Worm (Caenorhabditis elegans): ENCODE results near the gene F57C7.4.

The F57C7.4 gene

ce11 chrX:10604386-10604785 is 15.0 kb upstream of the F57C7.4 start, which contains the start of gene flp-19:
flp-19 (plus strand) TSS chrX:10604686.
- no peak for TF ChIP-seq K09A11.1 (tag; optimal IDR thresholded peaks at IDR 0.05; ENCODE audit: insufficient read depth)
- TF ChIP-seq ceh-30 (tag; optimal IDR thresholded peaks at IDR 0.05), result no peak
- TF ChIP-seq npax-4 (tag; optimal IDR thresholded peaks at IDR 0.05), result no peak
- no peak for TF ChIP-seq ahr-1 (tag; optimal IDR thresholded peaks at IDR 0.05)
- no peak for TF ChIP-seq ceh-14 (tag; optimal IDR thresholded peaks at IDR 0.05)
- TF ChIP-seq lim-6 (tag; optimal IDR thresholded peaks at IDR 0.05), result no peak
- TF ChIP-seq ceh-31 (tag; optimal IDR thresholded peaks at IDR 0.05), result no peak

ce11 chrX:10599719-10600155 is 10.4 kb upstream of the F57C7.4 start:
- TF ChIP-seq hlh-30 (tag; optimal IDR thresholded peaks at IDR 0.05; ENCODE audit: insufficient read depth) (no peak), ceh-14 (tag; optimal IDR thresholded peaks at IDR 0.05) (no peak), elt-4 (tag; optimal IDR thresholded peaks at IDR 0.05) (no peak), nhr-232 (tag; optimal IDR thresholded peaks at IDR 0.05) (no peak), eyg-1 (tag; optimal IDR thresholded peaks at IDR 0.05) (no peak), tbx-7 (tag; optimal IDR thresholded peaks at IDR 0.05) (no peak), pag-3 (tag; optimal IDR thresholded peaks at IDR 0.05; ENCODE audit: borderline replicate concordance) (no peak), K09A11.1 (tag; optimal IDR thresholded peaks at IDR 0.05; ENCODE audit: insufficient read depth) (no peak), syd-9 (tag; optimal IDR thresholded peaks at IDR 0.05) (no peak), ceh-31 (tag; optimal IDR thresholded peaks at IDR 0.05) (peak; percentile 60), unc-55 (GFP tag; optimal IDR thresholded peaks at IDR 0.05) (peak; percentile 85), ztf-16 (tag; optimal IDR thresholded peaks at IDR 0.05) (no peak)

- no peak for TF ChIP-seq hlh-13 (GFP tag; optimal IDR thresholded peaks at IDR 0.05)
- TF ChIP-seq sox-2 (GFP tag; IDR thresholded peaks at IDR 0.05), result no peak
- TF ChIP-seq pha-2 (tag; optimal IDR thresholded peaks at IDR 0.05), result no peak
- peak; percentile 73 for TF ChIP-seq unc-55 (GFP tag; optimal IDR thresholded peaks at IDR 0.05)
- TF ChIP-seq pros-1 (tag; optimal IDR thresholded peaks at IDR 0.05), result peak; percentile 13
- TF ChIP-seq ceh-31 (tag; optimal IDR thresholded peaks at IDR 0.05), result peak; percentile 99
- peak; percentile 25 for TF ChIP-seq ceh-2 (tag; optimal IDR thresholded peaks at IDR 0.05)
- TF ChIP-seq rnt-1 (tag; optimal IDR thresholded peaks at IDR 0.05), result peak; percentile 57
- peak; percentile 66 for TF ChIP-seq hlh-30 (tag; optimal IDR thresholded peaks at IDR 0.05; ENCODE audit: insufficient read depth)
- no peak for TF ChIP-seq pax-1 (tag; optimal IDR thresholded peaks at IDR 0.05)
- peak; percentile 30 for TF ChIP-seq sdc-2 (tag; optimal IDR thresholded peaks at IDR 0.05)
- peak; percentile 30 for TF ChIP-seq unc-42 (tag; optimal IDR thresholded peaks at IDR 0.05)
- TF ChIP-seq ceh-24 (tag; optimal IDR thresholded peaks at IDR 0.05), result no peak
- TF ChIP-seq nfya-1 (tag; optimal IDR thresholded peaks at IDR 0.05), result peak; percentile 95
- TF ChIP-seq C08G9.2 (tag; optimal IDR thresholded peaks at IDR 0.05), result peak; percentile 30
- peak; percentile 27 for TF ChIP-seq ceh-34 (tag; optimal IDR thresholded peaks at IDR 0.05)
- no peak for TF ChIP-seq ceh-19 (GFP tag; optimal IDR thresholded peaks at IDR 0.05)
- TF ChIP-seq unc-3 (GFP tag; conservative IDR thresholded peaks at IDR 0.05), result no peak
- TF ChIP-seq unc-3 (tag; optimal IDR thresholded peaks at IDR 0.05), result no peak
- TF ChIP-seq unc-86 (tag; optimal IDR thresholded peaks at IDR 0.05), result no peak
- peak; percentile 41 for TF ChIP-seq ceh-48 (tag; optimal IDR thresholded peaks at IDR 0.05)
- TF ChIP-seq ets-4 (tag; optimal IDR thresholded peaks at IDR 0.05), result no peak
- peak; percentile 89 for TF ChIP-seq elt-2 (tag; optimal IDR thresholded peaks at IDR 0.05)
- TF ChIP-seq tbx-2 (tag; optimal IDR thresholded peaks at IDR 0.05), result peak; percentile 56
- no peak for TF ChIP-seq fkh-10 (GFP tag; optimal IDR thresholded peaks at IDR 0.05)
- TF ChIP-seq fkh-6 (tag; optimal IDR thresholded peaks at IDR 0.05), result no peak
- peak; percentile 64 for TF ChIP-seq ref-2 (tag; optimal IDR thresholded peaks at IDR 0.05)
- peak; percentile 39 for TF ChIP-seq ceh-6 (GFP tag; optimal IDR thresholded peaks at IDR 0.05)
Observed at ce11 chrX:10597554-10598191, 8.3 kb upstream of the F57C7.4 start.

Data from whole organism, late embryonic.